Worm (Caenorhabditis elegans): Measurements from ENCODE around the gene C06H2.2.

DNA sequence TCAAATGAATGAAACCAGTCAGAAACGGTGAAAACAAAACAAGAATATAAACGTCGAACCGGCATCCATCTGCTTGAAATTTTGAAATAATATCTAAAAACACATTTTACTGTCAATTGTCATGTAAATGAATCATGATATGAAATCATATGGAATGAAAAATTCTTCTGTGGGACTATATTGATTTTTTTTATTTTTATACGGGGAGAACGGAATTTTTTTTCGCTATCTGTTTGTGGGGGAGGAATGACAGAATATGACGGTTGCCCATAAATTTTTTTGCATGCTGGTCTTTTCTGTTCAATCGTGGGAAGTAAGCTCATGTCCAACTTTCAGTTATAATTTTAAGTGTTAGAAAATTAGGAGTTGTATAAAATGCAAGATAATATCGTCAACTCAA, 19.7 kb downstream of the C06H2.2 start, which contains the start of gene C06H2.7:
- TF ChIP-seq mep-1 (tag; optimal IDR thresholded peaks at IDR 0.05) (no peak), lin-13 (tag; optimal IDR thresholded peaks at IDR 0.05) (no peak)
